Worm (Caenorhabditis elegans): Measurements from ENCODE around the gene F46C3.6.

The F46C3.6 gene

ce11 chrX:11407682-11408335 is 12.1 kb downstream of the F46C3.6 start, which contains the start of gene F08B12.4:
Gene F08B12.4, minus strand, starts transcription at chrX:11407732.
- TF ChIP-seq hlh-8 (tag; optimal IDR thresholded peaks at IDR 0.05) (no peak), sox-2 (GFP tag; IDR thresholded peaks at IDR 0.05) (no peak), ceh-22 (tag; optimal IDR thresholded peaks at IDR 0.05) (no peak), elt-2 (tag; optimal IDR thresholded peaks at IDR 0.05) (peak; percentile 5), ahr-1 (tag; optimal IDR thresholded peaks at IDR 0.05) (no peak)

ce11 chrX:11406784-11407183 is 13.1 kb downstream of the F46C3.6 start:
- TF ChIP-seq odd-2 (tag; optimal IDR thresholded peaks at IDR 0.05), result no peak
- TF ChIP-seq ceh-34 (tag; optimal IDR thresholded peaks at IDR 0.05), result no peak
- no peak for TF ChIP-seq ama-1 (optimal IDR thresholded peaks at IDR 0.05)
- TF ChIP-seq ttx-3 (tag; optimal IDR thresholded peaks at IDR 0.05), result no peak
- no peak for TF ChIP-seq dmd-4 (tag; optimal IDR thresholded peaks at IDR 0.05; ENCODE audit: borderline replicate concordance)
- TF ChIP-seq ceh-2 (tag; optimal IDR thresholded peaks at IDR 0.05), result no peak
- TF ChIP-seq syd-9 (tag; optimal IDR thresholded peaks at IDR 0.05), result no peak
- no peak for TF ChIP-seq dve-1 (tag; optimal IDR thresholded peaks at IDR 0.05)
- no peak for TF ChIP-seq eyg-1 (tag; optimal IDR thresholded peaks at IDR 0.05)
- no peak for TF ChIP-seq K09A11.1 (tag; optimal IDR thresholded peaks at IDR 0.05; ENCODE audit: insufficient read depth)

ce11 chrX:11405908-11406307 is 14.0 kb downstream of the F46C3.6 start, which contains the start of gene slo-2:
Gene slo-2, minus strand, starts transcription at chrX:11405931.
- TF ChIP-seq fkh-10 (GFP tag; optimal IDR thresholded peaks at IDR 0.05) (no peak), unc-42 (tag; optimal IDR thresholded peaks at IDR 0.05) (peak; percentile 73), zip-5 (tag; optimal IDR thresholded peaks at IDR 0.05) (no peak)

ce11 chrX:11400467-11401184 is 19.2 kb downstream of the F46C3.6 start:
- no peak for TF ChIP-seq elt-2 (tag; optimal IDR thresholded peaks at IDR 0.05)
- no peak for TF ChIP-seq hlh-8 (tag; optimal IDR thresholded peaks at IDR 0.05)

ce11 chrX:11392924-11393323 is 26.9 kb downstream of the F46C3.6 start, which contains the start of gene prx-12:
Gene prx-12, plus strand, starts transcription at chrX:11393294.
- peak; percentile 52 for TF ChIP-seq elt-2 (tag; optimal IDR thresholded peaks at IDR 0.05)
- no peak for TF ChIP-seq hlh-8 (tag; optimal IDR thresholded peaks at IDR 0.05)

ce11 chrX:11387723-11388330 is 32.0 kb downstream of the F46C3.6 start:
- TF ChIP-seq F13H6.1 (tag; optimal IDR thresholded peaks at IDR 0.05) (no peak), unc-42 (tag; optimal IDR thresholded peaks at IDR 0.05) (peak; percentile 45), ztf-16 (tag; optimal IDR thresholded peaks at IDR 0.05) (no peak), rnt-1 (tag; optimal IDR thresholded peaks at IDR 0.05) (no peak), madf-2 (tag; optimal IDR thresholded peaks at IDR 0.05) (no peak), T23F11.4 (GFP tag; optimal IDR thresholded peaks at IDR 0.05) (no peak), ceh-34 (tag; optimal IDR thresholded peaks at IDR 0.05) (peak; percentile 88), mec-3 (tag; optimal IDR thresholded peaks at IDR 0.05; ENCODE audit: borderline replicate concordance) (no peak), ceh-19 (GFP tag; optimal IDR thresholded peaks at IDR 0.05) (peak; percentile 21), pqm-1 (tag; optimal IDR thresholded peaks at IDR 0.05) (no peak), fkh-10 (GFP tag; optimal IDR thresholded peaks at IDR 0.05) (no peak)

- no peak for TF ChIP-seq ceh-9 (tag; optimal IDR thresholded peaks at IDR 0.05)
- peak; percentile 98 for TF ChIP-seq unc-42 (tag; optimal IDR thresholded peaks at IDR 0.05)
- TF ChIP-seq nfya-1 (tag; optimal IDR thresholded peaks at IDR 0.05), result no peak
- TF ChIP-seq elt-4 (tag; optimal IDR thresholded peaks at IDR 0.05), result no peak
- no peak for TF ChIP-seq Y22D7AL.16 (tag; optimal IDR thresholded peaks at IDR 0.05)
- TF ChIP-seq pat-9 (tag; optimal IDR thresholded peaks at IDR 0.05), result no peak
- TF ChIP-seq hlh-15 (tag; optimal IDR thresholded peaks at IDR 0.05), result no peak
- TF ChIP-seq pag-3 (tag; optimal IDR thresholded peaks at IDR 0.05; ENCODE audit: borderline replicate concordance), result no peak
- no peak for TF ChIP-seq sdc-2 (tag; optimal IDR thresholded peaks at IDR 0.05)
- no peak for TF ChIP-seq ama-1 (optimal IDR thresholded peaks at IDR 0.05)
- peak; percentile 4 for TF ChIP-seq ceh-19 (GFP tag; optimal IDR thresholded peaks at IDR 0.05)
Observed at ce11 chrX:11386903-11387302, 33.0 kb downstream of the F46C3.6 start.

Measured in whole organism, late embryonic.